Worm (Caenorhabditis elegans): ENCODE measurements around the gene Y73B6BL.37.

Gene Y73B6BL.37

DNA sequence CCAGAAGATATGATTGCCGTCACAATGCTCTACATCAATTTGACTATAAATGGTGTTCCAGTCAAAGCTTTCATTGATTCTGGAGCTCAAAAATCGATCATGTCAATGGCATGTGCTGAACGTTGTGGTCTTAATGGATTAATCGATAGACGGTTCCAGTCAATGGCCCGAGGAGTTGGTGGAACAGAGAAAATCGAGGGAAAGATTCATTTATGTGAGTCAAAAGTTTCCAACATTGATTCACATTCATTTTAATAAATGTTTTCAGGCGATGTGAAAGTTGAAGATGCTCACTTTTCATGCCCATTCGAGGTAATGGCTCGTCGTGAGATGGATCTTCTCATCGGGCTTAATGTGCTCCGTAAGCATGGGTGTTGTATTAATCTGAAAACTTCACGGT lies 36.6 kb downstream of the Y73B6BL.37 start:
- TF ChIP-seq aly-1 (tag; optimal IDR thresholded peaks at IDR 0.05) = no peak
- no peak for TF ChIP-seq scrt-1 (GFP tag; IDR thresholded peaks at IDR 0.05)
- no peak for TF ChIP-seq flt-1 (GFP tag; IDR thresholded peaks at IDR 0.05)
- no peak for TF ChIP-seq ama-1 (optimal IDR thresholded peaks at IDR 0.05)
- TF ChIP-seq F13C5.2 (tag; optimal IDR thresholded peaks at IDR 0.05) = no peak
- no peak for TF ChIP-seq tbx-37 (GFP tag; conservative IDR thresholded peaks at IDR 0.05)

DNA sequence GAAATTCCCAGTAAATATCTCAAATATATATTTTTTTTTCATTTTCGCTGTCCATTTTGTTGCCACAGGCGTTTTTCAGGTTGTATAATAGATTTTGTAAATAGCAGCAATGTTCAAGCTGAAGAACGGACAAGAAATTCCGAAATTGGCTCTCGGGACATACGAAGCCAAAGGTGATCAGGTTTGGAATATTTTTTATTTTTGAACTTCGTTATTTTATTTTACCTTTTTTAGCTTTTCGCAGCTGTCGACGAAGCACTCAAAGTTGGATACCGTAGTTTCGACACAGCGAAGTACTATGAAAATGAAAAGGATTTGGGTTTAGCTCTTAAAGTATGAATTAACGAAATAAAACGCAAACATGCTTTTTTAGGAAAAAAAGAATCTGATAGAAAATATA lies 37.4 kb downstream of the Y73B6BL.37 start, which contains the start of gene C01G5.5:
TSS of gene C01G5.5 (plus strand) at position 80 of the 400 bp plus-strand sequence.
- no peak for TF ChIP-seq pes-1 (GFP tag; IDR thresholded peaks at IDR 0.05)
- no peak for TF ChIP-seq flt-1 (GFP tag; IDR thresholded peaks at IDR 0.05)
- TF ChIP-seq tra-4 (tag; optimal IDR thresholded peaks at IDR 0.05) = no peak
- TF ChIP-seq scrt-1 (GFP tag; IDR thresholded peaks at IDR 0.05) = no peak
- TF ChIP-seq sea-1 (GFP tag; conservative IDR thresholded peaks at IDR 0.05) = no peak
- no peak for TF ChIP-seq tbx-11 (GFP tag; IDR thresholded peaks at IDR 0.05)
- TF ChIP-seq aly-1 (tag; optimal IDR thresholded peaks at IDR 0.05) = no peak
- no peak for TF ChIP-seq ama-1 (optimal IDR thresholded peaks at IDR 0.05)
- no peak for TF ChIP-seq ets-7 (tag; optimal IDR thresholded peaks at IDR 0.05)
- no peak for TF ChIP-seq F13C5.2 (tag; optimal IDR thresholded peaks at IDR 0.05)
- TF ChIP-seq tbx-37 (GFP tag; conservative IDR thresholded peaks at IDR 0.05) = no peak
- TF ChIP-seq hmbx-1 (tag; optimal IDR thresholded peaks at IDR 0.05) = no peak
- TF ChIP-seq ceh-13 (GFP tag; optimal IDR thresholded peaks at IDR 0.05) = no peak
- TF ChIP-seq hmg-4 (GFP tag; optimal IDR thresholded peaks at IDR 0.05) = no peak
- no peak for TF ChIP-seq B0310.2 (tag; optimal IDR thresholded peaks at IDR 0.05)

DNA sequence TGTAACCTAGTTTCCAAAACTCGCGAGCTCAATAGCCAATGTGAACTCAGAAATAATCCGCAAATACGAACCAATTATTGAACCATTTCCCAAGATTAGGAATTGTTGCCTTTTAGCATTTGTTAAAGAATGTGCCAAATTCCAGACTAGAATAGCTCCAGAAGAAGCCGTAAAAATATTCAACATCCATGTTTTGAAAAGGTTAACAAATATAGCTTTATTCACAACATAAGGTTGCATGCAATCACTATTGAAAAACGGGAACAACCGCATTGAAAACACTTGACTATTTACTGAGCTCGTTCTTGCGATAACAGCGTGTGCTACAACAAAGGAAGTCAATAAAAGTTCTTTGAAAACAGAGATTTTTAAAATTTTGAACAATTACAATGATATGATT lies 39.4 kb downstream of the Y73B6BL.37 start:
- no peak for TF ChIP-seq ama-1 (optimal IDR thresholded peaks at IDR 0.05)
- TF ChIP-seq hnd-1 (tag; optimal IDR thresholded peaks at IDR 0.05) = no peak
- TF ChIP-seq B0310.2 (tag; optimal IDR thresholded peaks at IDR 0.05) = no peak
- no peak for TF ChIP-seq tbx-37 (GFP tag; conservative IDR thresholded peaks at IDR 0.05)
- no peak for TF ChIP-seq hmbx-1 (tag; optimal IDR thresholded peaks at IDR 0.05)
- no peak for TF ChIP-seq sea-1 (GFP tag; conservative IDR thresholded peaks at IDR 0.05)
- no peak for TF ChIP-seq F13C5.2 (tag; optimal IDR thresholded peaks at IDR 0.05)
- TF ChIP-seq flt-1 (GFP tag; IDR thresholded peaks at IDR 0.05) = no peak

DNA sequence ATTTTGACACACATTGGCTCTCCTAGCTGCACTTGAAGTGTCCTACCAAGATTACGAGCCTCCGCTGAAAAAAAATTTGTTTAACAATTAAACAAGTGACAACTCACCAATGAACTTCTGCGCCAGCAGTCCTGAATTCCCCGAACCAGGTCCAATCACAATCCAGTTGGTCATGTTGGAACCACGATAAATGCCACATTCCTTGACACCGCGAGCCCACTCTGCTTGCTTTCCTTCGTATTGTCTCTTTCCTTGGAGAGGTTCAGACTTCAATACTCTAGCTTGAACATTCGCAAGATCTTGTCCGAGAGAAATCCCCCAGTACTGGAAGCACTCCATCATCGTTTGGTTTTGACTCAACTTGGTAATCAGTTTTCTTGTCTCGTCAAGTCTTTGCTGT lies 41.1 kb downstream of the Y73B6BL.37 start:
- TF ChIP-seq hnd-1 (tag; optimal IDR thresholded peaks at IDR 0.05) (no peak), tbx-11 (GFP tag; IDR thresholded peaks at IDR 0.05) (no peak), aly-1 (tag; optimal IDR thresholded peaks at IDR 0.05) (no peak), tbx-37 (GFP tag; conservative IDR thresholded peaks at IDR 0.05) (no peak), ama-1 (optimal IDR thresholded peaks at IDR 0.05) (no peak), flt-1 (GFP tag; IDR thresholded peaks at IDR 0.05) (no peak), tra-4 (tag; optimal IDR thresholded peaks at IDR 0.05) (no peak), ceh-36 (tag; optimal IDR thresholded peaks at IDR 0.05) (no peak), pes-1 (GFP tag; IDR thresholded peaks at IDR 0.05) (no peak), ets-7 (tag; optimal IDR thresholded peaks at IDR 0.05) (no peak), hmg-4 (GFP tag; optimal IDR thresholded peaks at IDR 0.05) (no peak), sea-1 (GFP tag; conservative IDR thresholded peaks at IDR 0.05) (no peak), B0310.2 (tag; optimal IDR thresholded peaks at IDR 0.05) (no peak), ceh-13 (GFP tag; optimal IDR thresholded peaks at IDR 0.05) (no peak)

DNA sequence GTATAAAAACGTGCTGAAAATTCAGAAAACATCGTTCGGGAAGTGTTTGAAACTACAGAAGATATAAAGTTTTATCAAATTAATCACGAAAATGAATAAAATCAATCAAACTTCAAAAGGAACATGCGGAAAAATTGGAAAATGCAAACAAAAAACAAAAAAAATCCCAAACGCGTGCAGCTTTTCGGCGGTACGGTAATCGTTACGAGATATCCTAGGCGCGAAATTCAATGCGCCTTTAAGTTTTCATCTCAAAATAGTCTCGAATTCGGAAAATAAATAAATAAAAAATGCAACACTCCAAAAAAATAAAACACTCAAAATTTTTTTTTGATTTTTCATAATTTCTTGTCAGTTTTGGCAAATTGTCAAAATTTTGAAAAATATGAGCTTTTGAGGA lies 42.7 kb downstream of the Y73B6BL.37 start:
- no peak for TF ChIP-seq hmbx-1 (tag; optimal IDR thresholded peaks at IDR 0.05)
- TF ChIP-seq F13C5.2 (tag; optimal IDR thresholded peaks at IDR 0.05) = no peak

DNA sequence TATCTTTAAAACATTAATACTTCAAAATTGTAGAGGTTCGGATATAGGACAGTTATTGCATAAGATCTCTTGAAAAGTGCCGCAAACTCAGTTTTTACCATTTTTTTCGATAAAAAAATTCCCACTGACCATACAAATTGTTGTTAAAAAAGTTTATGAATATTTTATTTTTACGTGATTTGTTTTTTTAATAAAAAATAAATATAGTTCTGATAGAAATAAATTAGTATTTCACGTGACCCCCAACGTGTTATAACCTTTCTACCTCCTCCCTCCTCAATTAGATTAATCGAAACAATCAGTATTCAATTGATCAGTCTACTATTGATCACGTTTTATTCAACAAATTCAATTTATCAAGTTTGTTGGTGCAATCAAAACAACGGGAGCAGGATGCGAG lies 44.3 kb downstream of the Y73B6BL.37 start, which contains the start of gene C01G5.4:
TSS of gene C01G5.4 (plus strand) at position 301 of the 400 bp plus-strand sequence.
- TF ChIP-seq tbx-11 (GFP tag; IDR thresholded peaks at IDR 0.05) = no peak
- TF ChIP-seq hmbx-1 (tag; optimal IDR thresholded peaks at IDR 0.05) = no peak
- no peak for TF ChIP-seq tra-4 (tag; optimal IDR thresholded peaks at IDR 0.05)
- no peak for TF ChIP-seq pes-1 (GFP tag; IDR thresholded peaks at IDR 0.05)
- no peak for TF ChIP-seq ceh-13 (GFP tag; optimal IDR thresholded peaks at IDR 0.05)

DNA sequence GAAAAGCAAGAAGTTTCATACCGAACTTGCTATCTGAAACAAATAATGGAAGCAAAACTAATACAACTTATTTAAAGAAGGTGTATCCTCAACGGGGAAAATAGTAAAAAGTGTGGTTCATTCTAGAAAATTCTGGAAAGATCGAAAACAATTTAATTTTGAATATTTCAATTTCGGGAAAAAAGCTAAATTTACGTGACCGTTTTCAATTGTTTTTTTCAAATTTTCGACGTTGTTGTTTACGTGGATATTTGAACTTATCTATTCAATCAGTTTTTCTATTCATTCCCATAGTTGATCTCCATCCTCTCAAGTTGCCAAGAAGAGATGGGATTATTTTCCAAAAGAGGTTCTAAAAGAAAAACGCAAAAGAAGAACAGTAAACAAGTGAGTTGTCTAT lies 48.8 kb downstream of the Y73B6BL.37 start, which contains the start of gene C01G5.3:
TSS of gene C01G5.3 (plus strand) at position 301 of the 400 bp plus-strand sequence.
- no peak for TF ChIP-seq scrt-1 (GFP tag; IDR thresholded peaks at IDR 0.05)
- no peak for TF ChIP-seq tbx-11 (GFP tag; IDR thresholded peaks at IDR 0.05)
- TF ChIP-seq tra-4 (tag; optimal IDR thresholded peaks at IDR 0.05) = no peak
- TF ChIP-seq hmg-4 (GFP tag; optimal IDR thresholded peaks at IDR 0.05) = no peak
- no peak for TF ChIP-seq ama-1 (optimal IDR thresholded peaks at IDR 0.05)
- TF ChIP-seq pes-1 (GFP tag; IDR thresholded peaks at IDR 0.05) = no peak
- no peak for TF ChIP-seq ets-7 (tag; optimal IDR thresholded peaks at IDR 0.05)
- no peak for TF ChIP-seq tbx-37 (GFP tag; conservative IDR thresholded peaks at IDR 0.05)
- no peak for TF ChIP-seq B0310.2 (tag; optimal IDR thresholded peaks at IDR 0.05)

Data from whole organism, early embryonic.